Worm (Caenorhabditis elegans) whole organism, L4 larva: ENCODE results near the gene zfp-3.

Experiments
- F10B5.3 ChIP-seq: sonication (generic microtip); optimal IDR thresholded peaks from 2 replicates; lab custom pipeline; 2016; ENCODE audit warnings: mild to moderate bottlenecking, missing genetic modification characterization, missing compliant biosample characterization
- F37D6.2 ChIP-seq: sonication (generic microtip); optimal IDR thresholded peaks from 2 replicates; lab custom pipeline; 2016; ENCODE audit warnings: mild to moderate bottlenecking, missing genetic modification characterization, missing compliant biosample characterization
- F44E2.7 ChIP-seq: fragments of 200-800 bp; sonication (Bioruptor generic); IDR thresholded peaks from 2 replicates; pipeline ENCODE4 v2.1.2; 2022; ENCODE audit warnings: missing genetic modification characterization, missing compliant biosample characterization
- R02D3.7 ChIP-seq: fragments of 150-350 bp; sonication (generic microtip); optimal IDR thresholded peaks from 3 replicates; lab custom pipeline; 2014; ENCODE audit warnings: missing biosample characterization, missing genetic modification characterization
- Y105C5A.15 ChIP-seq: fragments of 200-800 bp; sonication (Bioruptor generic); IDR thresholded peaks from 2 replicates; pipeline ENCODE4 v1.3.6; 2022; ENCODE audit warnings: missing genetic modification characterization, missing compliant biosample characterization
- Y75B8A.6 ChIP-seq: fragments of 200-800 bp; sonication (Bioruptor generic); IDR thresholded peaks from 2 replicates; pipeline ENCODE4 v1.3.6; 2022; ENCODE audit warnings: missing genetic modification reagents, missing genetic modification characterization, missing compliant biosample characterization
- aha-1 ChIP-seq: fragments of 150-350 bp; peaks from one replicate; lab custom pipeline; 2014; ENCODE audit warnings: missing biosample characterization, missing genetic modification characterization
- aly-2 ChIP-seq: sonication (generic microtip); optimal IDR thresholded peaks from 2 replicates; lab custom pipeline; 2018; ENCODE audit warnings: missing biosample characterization, missing genetic modification characterization
- ama-1 ChIP-seq: fragments of 150-350 bp; optimal IDR thresholded peaks from 2 replicates; lab custom pipeline; 2014; ENCODE audit warnings: inconsistent platforms, mixed read lengths
- arid-1 ChIP-seq: fragments of 200-800 bp; sonication (Bioruptor generic); conservative IDR thresholded peaks from 2 replicates; pipeline ENCODE4 v1.3.6; 2022; ENCODE audit warnings: missing genetic modification reagents, missing genetic modification characterization, missing compliant biosample characterization
- ceh-44 ChIP-seq: fragments of 200-800 bp; sonication (Bioruptor generic); IDR thresholded peaks from 2 replicates; pipeline ENCODE4 v1.3.6; 2022; ENCODE audit warnings: missing genetic modification reagents, missing genetic modification characterization, missing compliant biosample characterization
- ceh-62 ChIP-seq: sonication (generic microtip); optimal IDR thresholded peaks from 2 replicates; lab custom pipeline; 2017; ENCODE audit warnings: missing biosample characterization, missing genetic modification characterization
- ceh-82 ChIP-seq: sonication (generic microtip); optimal IDR thresholded peaks from 2 replicates; lab custom pipeline; 2017; ENCODE audit warnings: missing biosample characterization, missing genetic modification characterization
- cey-2 ChIP-seq: sonication (generic microtip); optimal IDR thresholded peaks from 3 replicates; lab custom pipeline; 2017; ENCODE audit warnings: missing genetic modification characterization, mild to moderate bottlenecking, missing compliant biosample characterization, antibody characterized with exemption, borderline replicate concordance; ENCODE audit not compliant: insufficient read depth
- daf-16 ChIP-seq, 3 experiments: sonication (generic microtip); optimal IDR thresholded peaks; 2 replicates each; lab custom pipeline; 2016 to 2017; ENCODE audit warnings: missing genetic modification characterization in 3 of 3, missing genetic modification reagents in 3 of 3, mild to moderate bottlenecking in 2 of 3, missing compliant biosample characterization in 2 of 3, missing biosample characterization in 1 of 3, moderate library complexity in 1 of 3
- daf-19 ChIP-seq: fragments of 200-800 bp; sonication (Bioruptor generic); conservative IDR thresholded peaks from 2 replicates; pipeline ENCODE4 v1.3.6; 2022; ENCODE audit warnings: missing genetic modification characterization, missing compliant biosample characterization
- daf-8 ChIP-seq: fragments of 200-800 bp; sonication (Bioruptor generic); IDR thresholded peaks from 2 replicates; pipeline ENCODE4 v1.3.6; 2022; ENCODE audit warnings: missing genetic modification characterization, missing compliant biosample characterization
- dmd-6 ChIP-seq: fragments of 200-800 bp; sonication (Bioruptor generic); IDR thresholded peaks from 2 replicates; pipeline ENCODE4 v1.3.6; 2022; ENCODE audit warnings: missing genetic modification reagents, missing genetic modification characterization, missing compliant biosample characterization
- dmd-8 ChIP-seq: fragments of 200-800 bp; sonication (Bioruptor generic); IDR thresholded peaks from 2 replicates; pipeline ENCODE4 v1.3.6; 2022; ENCODE audit warnings: missing genetic modification characterization, missing compliant biosample characterization
- fkh-10 ChIP-seq: fragments of 150-350 bp; optimal IDR thresholded peaks from 2 replicates; lab custom pipeline; 2014; ENCODE audit warnings: missing biosample characterization, missing genetic modification reagents, missing genetic modification characterization
- gei-8 ChIP-seq: fragments of 200-800 bp; sonication (Bioruptor generic); optimal IDR thresholded peaks from 2 replicates; lab custom pipeline; 2018; ENCODE audit warnings: mild to moderate bottlenecking, missing genetic modification characterization, missing compliant biosample characterization
- hlh-30 ChIP-seq: sonication (generic microtip); optimal IDR thresholded peaks from 2 replicates; lab custom pipeline; 2017; ENCODE audit warnings: antibody characterized with exemption, mild to moderate bottlenecking, missing genetic modification characterization, missing compliant biosample characterization; ENCODE audit not compliant: insufficient read depth
- hmg-1.1 ChIP-seq: fragments of 200-800 bp; sonication (Bioruptor generic); IDR thresholded peaks from 2 replicates; pipeline ENCODE4 v1.3.6; 2022; ENCODE audit warnings: missing genetic modification reagents, missing genetic modification characterization, missing compliant biosample characterization
- jun-1 ChIP-seq: fragments of 150-350 bp; optimal IDR thresholded peaks from 2 replicates; lab custom pipeline; 2014; ENCODE audit warnings: missing biosample characterization, missing genetic modification reagents, missing genetic modification characterization
- lim-7 ChIP-seq: fragments of 200-800 bp; sonication (Bioruptor generic); IDR thresholded peaks from 2 replicates; pipeline ENCODE4 v1.3.6; 2022; ENCODE audit warnings: missing genetic modification characterization, missing compliant biosample characterization
- lin-13 ChIP-seq: fragments of 150-350 bp; optimal IDR thresholded peaks from 2 replicates; lab custom pipeline; 2014; ENCODE audit warnings: missing biosample characterization, missing genetic modification reagents, missing genetic modification characterization
- lin-38 ChIP-seq: fragments of 200-800 bp; sonication (Bioruptor generic); IDR thresholded peaks from 2 replicates; pipeline ENCODE4 v1.3.6; 2022; ENCODE audit warnings: missing genetic modification reagents, missing genetic modification characterization, missing compliant biosample characterization
- lir-3 ChIP-seq: sonication (generic microtip); optimal IDR thresholded peaks from 2 replicates; lab custom pipeline; 2016; ENCODE audit warnings: mild to moderate bottlenecking, missing genetic modification characterization, missing compliant biosample characterization
- madf-5 ChIP-seq, 2 experiments: fragments of 200-800 bp; sonication (Bioruptor generic); IDR thresholded peaks; 2 replicates each; pipeline ENCODE4 v1.3.6; 2022; ENCODE audit warnings: missing compliant biosample characterization in 2 of 2, missing genetic modification characterization in 2 of 2
- mdl-1 ChIP-seq, 2 experiments: fragments of 150-350 bp in 1 of 2; sonication (generic microtip) in 1 of 2; optimal IDR thresholded peaks; 2 replicates each; lab custom pipeline; 2014 to 2017; ENCODE audit warnings: missing biosample characterization in 2 of 2, missing genetic modification characterization in 2 of 2
- mes-2 ChIP-seq: sonication (generic microtip); optimal IDR thresholded peaks from 2 replicates; lab custom pipeline; 2016; ENCODE audit warnings: missing genotype, mild to moderate bottlenecking, missing genetic modification characterization, missing compliant biosample characterization; ENCODE audit not compliant: poor library complexity, severe bottlenecking
- mxl-2 ChIP-seq: fragments of 200-800 bp; sonication (Bioruptor generic); conservative IDR thresholded peaks from 2 replicates; pipeline ENCODE4 v1.3.6; 2022; ENCODE audit warnings: missing genetic modification reagents, missing genetic modification characterization, missing compliant biosample characterization
- nhr-10 ChIP-seq: fragments of 150-350 bp; optimal IDR thresholded peaks from 2 replicates; lab custom pipeline; 2014; ENCODE audit warnings: missing biosample characterization, missing genetic modification characterization
- nhr-111 ChIP-seq: fragments of 200-800 bp; sonication (Bioruptor generic); optimal IDR thresholded peaks from 2 replicates; lab custom pipeline; 2018; ENCODE audit warnings: mild to moderate bottlenecking, missing genetic modification characterization, missing compliant biosample characterization
- nhr-237 ChIP-seq: sonication (generic microtip); optimal IDR thresholded peaks from 2 replicates; lab custom pipeline; 2017; ENCODE audit warnings: missing biosample characterization, missing genetic modification characterization
- nhr-25 ChIP-seq: sonication (generic microtip); optimal IDR thresholded peaks from 2 replicates; lab custom pipeline; 2017; ENCODE audit warnings: missing genetic modification characterization, mild to moderate bottlenecking, missing compliant biosample characterization, antibody characterized with exemption, moderate library complexity, borderline replicate concordance; ENCODE audit not compliant: insufficient read depth
- nhr-28 ChIP-seq: fragments of 150-350 bp; optimal IDR thresholded peaks from 2 replicates; lab custom pipeline; 2014; ENCODE audit warnings: missing biosample characterization, missing genetic modification characterization
- pqm-1 ChIP-seq: sonication (generic microtip); optimal IDR thresholded peaks from 2 replicates; lab custom pipeline; 2017; ENCODE audit warnings: missing biosample characterization, missing genetic modification characterization
- sdz-12 ChIP-seq: fragments of 200-800 bp; sonication (Bioruptor generic); optimal IDR thresholded peaks from 2 replicates; lab custom pipeline; 2018; ENCODE audit warnings: mild to moderate bottlenecking, missing genetic modification characterization, missing compliant biosample characterization
- set-16 ChIP-seq: fragments of 200-800 bp; sonication (Bioruptor generic); IDR thresholded peaks from 2 replicates; pipeline ENCODE4 v1.3.6; 2022; ENCODE audit warnings: missing genetic modification reagents, missing genetic modification characterization, missing compliant biosample characterization
- snpc-1.2 ChIP-seq: fragments of 200-800 bp; sonication (Bioruptor generic); IDR thresholded peaks from 2 replicates; pipeline ENCODE4 v1.3.6; 2022; ENCODE audit warnings: missing genetic modification reagents, missing genetic modification characterization, missing compliant biosample characterization
- snpc-4 ChIP-seq: fragments of 150-350 bp; optimal IDR thresholded peaks from 2 replicates; lab custom pipeline; 2014; ENCODE audit warnings: missing biosample characterization, missing genetic modification characterization
- tra-1 ChIP-seq: fragments of 200-800 bp; sonication (Bioruptor generic); IDR thresholded peaks from 2 replicates; pipeline ENCODE4 v1.3.6; 2022; ENCODE audit warnings: missing genetic modification reagents, missing genetic modification characterization, missing compliant biosample characterization
- unc-39 ChIP-seq: sonication (generic microtip); optimal IDR thresholded peaks from 2 replicates; lab custom pipeline; 2017; ENCODE audit warnings: missing biosample characterization, missing genetic modification characterization
- unc-62 ChIP-seq, 3 experiments: fragments of 150-350 bp in 1 of 3; sonication (generic microtip); optimal IDR thresholded peaks in 2 of 3; peaks in 1 of 3; 1 replicate in 1 of 3; 2 replicates in 2 of 3; lab custom pipeline; 2014 to 2017; ENCODE audit warnings: missing biosample characterization in 3 of 3, missing genetic modification characterization in 3 of 3, missing genetic modification reagents in 3 of 3, missing genotype in 1 of 3
- zag-1 ChIP-seq: fragments of 150-350 bp; optimal IDR thresholded peaks from 2 replicates; lab custom pipeline; 2014; ENCODE audit warnings: missing biosample characterization, missing genetic modification characterization
- zfp-2 ChIP-seq: sonication (generic microtip); optimal IDR thresholded peaks from 2 replicates; lab custom pipeline; 2016; ENCODE audit warnings: mild to moderate bottlenecking, missing genetic modification characterization, missing compliant biosample characterization
- zfp-3 ChIP-seq: fragments of 200-800 bp; sonication (Bioruptor generic); conservative IDR thresholded peaks from 2 replicates; pipeline ENCODE4 v1.3.6; 2022; ENCODE audit warnings: missing genetic modification reagents, missing genetic modification characterization, missing compliant biosample characterization
- zip-11 ChIP-seq: fragments of 200-800 bp; sonication (Bioruptor generic); IDR thresholded peaks from 2 replicates; pipeline ENCODE4 v1.3.6; 2022; ENCODE audit warnings: missing genetic modification characterization, missing compliant biosample characterization
- zip-2 ChIP-seq: fragments of 150-350 bp; optimal IDR thresholded peaks from 2 replicates; lab custom pipeline; 2014; ENCODE audit warnings: missing biosample characterization, missing genetic modification characterization

The zfp-3 gene

DNA sequence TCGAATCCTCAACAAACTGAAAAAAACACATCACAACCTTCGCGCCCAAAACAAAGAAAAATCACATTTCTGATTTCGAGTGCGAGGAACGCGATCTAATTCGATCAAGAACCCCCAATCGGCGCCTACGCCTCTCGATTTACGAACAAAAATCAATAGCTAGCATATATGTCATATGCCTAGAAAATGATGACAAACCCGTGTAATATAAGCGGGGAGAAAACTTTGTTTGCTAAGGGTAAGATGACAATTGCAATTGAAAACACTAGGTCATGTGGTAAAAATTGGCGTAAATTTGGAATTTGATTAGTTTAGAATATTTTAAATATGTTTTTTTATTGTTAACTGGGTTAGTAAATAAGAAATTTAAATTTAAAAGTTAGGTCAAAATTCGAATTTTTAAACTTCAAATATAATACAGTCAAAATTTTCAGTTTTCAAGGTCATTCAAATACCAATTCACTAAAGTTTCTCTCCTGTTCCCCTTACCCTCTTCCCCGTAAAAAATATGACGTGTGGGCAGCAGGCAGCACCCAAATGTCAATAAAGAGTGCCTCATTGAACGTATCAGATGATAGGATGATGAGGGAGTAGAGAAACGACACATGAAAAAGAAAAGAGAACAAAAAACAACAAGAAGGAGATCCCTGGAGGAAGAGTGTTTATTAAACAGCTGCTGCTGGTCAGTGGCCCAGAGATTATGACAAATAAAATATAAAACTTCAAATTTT, 10.1 kb upstream of the zfp-3 start:
- TF ChIP-seq lim-7 (GFP tag; lab: Robert Waterston, UW) = no peak
- no peak for TF ChIP-seq zip-11 (GFP tag; lab: Robert Waterston, UW)
- TF ChIP-seq hlh-30 (tag; lab: Kevin White, UChicago) = peak; percentile 74
- TF ChIP-seq nhr-237 (tag; lab: Kevin White, UChicago) = no peak
- TF ChIP-seq mdl-1 (tag; optimal IDR thresholded peaks at IDR 0.05; lab: Kevin White, UChicago) = peak in 1 of 2 experiments; percentile 67
- peak; percentile 92 for TF ChIP-seq aha-1
- no peak for TF ChIP-seq lin-38 (GFP tag; lab: Robert Waterston, UW)
- no peak for TF ChIP-seq sdz-12
- TF ChIP-seq R02D3.7 (tag; lab: Kevin White, UChicago) = no peak
- TF ChIP-seq hmg-1.1 (GFP tag; lab: Robert Waterston, UW) = peak; percentile 48
- TF ChIP-seq Y105C5A.15 = no peak
- TF ChIP-seq nhr-25 (tag; lab: Kevin White, UChicago) = peak; percentile 45
- TF ChIP-seq ceh-82 = no peak
- no peak for TF ChIP-seq zag-1 (tag; lab: Kevin White, UChicago)
- TF ChIP-seq jun-1 = no peak
- TF ChIP-seq aly-2 = no peak
- no peak for TF ChIP-seq gei-8 (GFP tag; lab: Kevin White, UChicago)
- no peak for TF ChIP-seq F44E2.7 (GFP tag; lab: Robert Waterston, UW)
- TF ChIP-seq mes-2 = peak; percentile 62
- TF ChIP-seq F37D6.2 (tag; lab: Kevin White, UChicago) = no peak
- TF ChIP-seq zip-2 = no peak
- TF ChIP-seq daf-16 (GFP tag; optimal IDR thresholded peaks at IDR 0.05; lab: Kevin White, UChicago) = peak in 1 of 2 experiments; percentile 85
- TF ChIP-seq daf-16 (tag; optimal IDR thresholded peaks at IDR 0.05; lab: Kevin White, UChicago) = peak; percentile 53
- TF ChIP-seq dmd-8 (GFP tag; lab: Robert Waterston, UW) = no peak
- no peak for TF ChIP-seq set-16 (GFP tag; lab: Robert Waterston, UW)
- no peak for TF ChIP-seq arid-1 (GFP tag; lab: Robert Waterston, UW)
- TF ChIP-seq lir-3 (tag; lab: Kevin White, UChicago) = no peak
- TF ChIP-seq snpc-4 = no peak
- no peak for TF ChIP-seq F10B5.3 (tag; lab: Kevin White, UChicago)
- no peak for TF ChIP-seq fkh-10 (GFP tag; lab: Kevin White, UChicago)
- TF ChIP-seq Y75B8A.6 (GFP tag; lab: Robert Waterston, UW) = no peak
- TF ChIP-seq daf-8 (GFP tag; lab: Robert Waterston, UW) = no peak
- peak; percentile 65 for TF ChIP-seq nhr-28 (tag; lab: Kevin White, UChicago)
- TF ChIP-seq snpc-1.2 (GFP tag; lab: Robert Waterston, UW) = no peak
- TF ChIP-seq nhr-10 = no peak
- no peak for TF ChIP-seq zfp-2
- no peak for TF ChIP-seq tra-1 (GFP tag; lab: Robert Waterston, UW)
- TF ChIP-seq cey-2 (tag; lab: Kevin White, UChicago) = no peak
- TF ChIP-seq zfp-3 = no peak
- TF ChIP-seq pqm-1 (tag; lab: Kevin White, UChicago) = peak; percentile 25
- no peak for TF ChIP-seq madf-5 (GFP tag; IDR thresholded peaks at IDR 0.05; lab: Robert Waterston, UW)
- TF ChIP-seq nhr-111 (GFP tag; lab: Kevin White, UChicago) = no peak
- TF ChIP-seq daf-19 (GFP tag; lab: Robert Waterston, UW) = no peak
- TF ChIP-seq ceh-62 = no peak
- TF ChIP-seq ama-1 (lab: Kevin White, UChicago) = no peak
- TF ChIP-seq ceh-44 (GFP tag; lab: Robert Waterston, UW) = no peak
- 0 out of 2 replicates have a peak, but pooled peaks have one; percentile 21 for TF ChIP-seq mxl-2 (GFP tag; lab: Robert Waterston, UW)
- TF ChIP-seq unc-62 (GFP tag; optimal IDR thresholded peaks at IDR 0.05 in 1 of 2; lab: Kevin White, UChicago) = peak in 1 of 2 experiments; percentile 90
- TF ChIP-seq unc-62 (tag; optimal IDR thresholded peaks at IDR 0.05; lab: Kevin White, UChicago) = no peak
- peak; percentile 49 for TF ChIP-seq lin-13
- peak; percentile 51 for TF ChIP-seq dmd-6 (GFP tag; lab: Robert Waterston, UW)
- no peak for TF ChIP-seq unc-39 (tag; lab: Kevin White, UChicago)
